Fruit fly (Drosophila melanogaster) whole organism: Measurements from ENCODE around the gene atms.

Experiments
- CG8478 ChIP-seq: fragments of >200 bp; optimal IDR thresholded peaks from 2 replicates; lab custom pipeline; 2018; ENCODE audit warnings: inconsistent platforms
- EcR ChIP-seq, 2 experiments: fragments of >200 bp; optimal IDR thresholded peaks; 2 replicates each; lab custom pipeline; 2017; ENCODE audit warnings: missing biosample characterization in 2 of 2, missing genetic modification characterization in 2 of 2, missing genetic modification reagents in 2 of 2
- pan ChIP-seq: fragments of >200 bp; optimal IDR thresholded peaks from 2 replicates; lab custom pipeline; 2017
- usp ChIP-seq: fragments of >200 bp; optimal IDR thresholded peaks from 2 replicates; lab custom pipeline; 2017; ENCODE audit warnings: missing biosample characterization, missing genetic modification characterization, mixed read lengths

dm6 chr3R:4739492-4740431 lies 10.1 kb upstream of the atms start:
- TF ChIP-seq CG8478 = no peak
- no peak for TF ChIP-seq EcR (GFP tag; optimal IDR thresholded peaks at IDR 0.05; lab: Kevin White, UChicago)
- TF ChIP-seq pan (lab: Kevin White, UChicago) = no peak
- no peak for TF ChIP-seq usp (GFP tag; lab: Kevin White, UChicago)
